Fruit fly (Drosophila melanogaster) whole organism, embryonic: ENCODE measurements around the gene retm.

Experiments
- Aef1 ChIP-seq: fragments of 200-800 bp; sonication (Bioruptor generic); IDR thresholded peaks from 3 replicates; pipeline ENCODE4 v1.3.6; 2022; ENCODE audit warnings: missing biosample characterization, missing genetic modification characterization
- BtbVII ChIP-seq: fragments of 200-800 bp; sonication (Bioruptor generic); optimal IDR thresholded peaks from 3 replicates; lab custom pipeline; 2017; ENCODE audit warnings: missing biosample characterization, mild to moderate bottlenecking, missing genetic modification characterization
- CG10147 ChIP-seq: fragments of 200-800 bp; sonication (Bioruptor generic); optimal IDR thresholded peaks from 2 replicates; lab custom pipeline; 2019; ENCODE audit warnings: missing biosample characterization, mild to moderate bottlenecking, missing genetic modification characterization, moderate library complexity
- CG10462 ChIP-seq: fragments of 200-800 bp; sonication (Bioruptor generic); optimal IDR thresholded peaks from 2 replicates; lab custom pipeline; 2016; ENCODE audit warnings: missing biosample characterization, missing genetic modification characterization
- CG15073 ChIP-seq: fragments of 200-800 bp; sonication (Bioruptor generic); optimal IDR thresholded peaks from 2 replicates; lab custom pipeline; 2016; ENCODE audit warnings: missing biosample characterization, missing genetic modification characterization
- CG15269 ChIP-seq: fragments of 200-800 bp; sonication (Bioruptor generic); optimal IDR thresholded peaks from 2 replicates; lab custom pipeline; 2018; ENCODE audit warnings: missing biosample characterization, mild to moderate bottlenecking, missing genetic modification characterization, moderate library complexity
- CG16813 ChIP-seq: fragments of 200-800 bp; sonication (Bioruptor generic); IDR thresholded peaks from 3 replicates; pipeline ENCODE4 v1.3.6; 2022; ENCODE audit warnings: missing biosample characterization, missing genetic modification characterization; ENCODE audit not compliant: partially characterized antibody
- CG18262 ChIP-seq: fragments of 200-800 bp; optimal IDR thresholded peaks from 3 replicates; lab custom pipeline; 2019; ENCODE audit warnings: missing biosample characterization, mild to moderate bottlenecking, missing genetic modification characterization, moderate library complexity
- CG18619 ChIP-seq: fragments of 200-800 bp; sonication (Bioruptor generic); optimal IDR thresholded peaks from 3 replicates; lab custom pipeline; 2017; ENCODE audit warnings: missing biosample characterization, mild to moderate bottlenecking, missing genetic modification characterization
- CG2120 ChIP-seq: fragments of 200-800 bp; sonication (Bioruptor generic); optimal IDR thresholded peaks from 3 replicates; lab custom pipeline; 2016; ENCODE audit warnings: missing biosample characterization, missing genetic modification characterization
- CG2202 ChIP-seq: fragments of 200-800 bp; sonication (Bioruptor generic); optimal IDR thresholded peaks from 2 replicates; lab custom pipeline; 2018; ENCODE audit warnings: missing biosample characterization, mild to moderate bottlenecking, missing genetic modification characterization
- CG31224 ChIP-seq: fragments of 200-800 bp; sonication (Bioruptor generic); IDR thresholded peaks from 2 replicates; pipeline ENCODE4 v1.3.6; 2022; ENCODE audit warnings: missing biosample characterization, missing genetic modification characterization
- CG31441 ChIP-seq: fragments of 200-800 bp; sonication (Bioruptor generic); IDR thresholded peaks from 2 replicates; pipeline ENCODE4 v1.3.6; 2022; ENCODE audit warnings: missing biosample characterization, missing genetic modification characterization
- CG3163 ChIP-seq: fragments of 200-800 bp; sonication (Bioruptor generic); optimal IDR thresholded peaks from 3 replicates; lab custom pipeline; 2016; ENCODE audit warnings: missing biosample characterization, missing genetic modification characterization
- CG4282 ChIP-seq: fragments of 200-800 bp; sonication (Bioruptor generic); optimal IDR thresholded peaks from 2 replicates; lab custom pipeline; 2016; ENCODE audit warnings: missing biosample characterization, missing genetic modification characterization
- CG43689 ChIP-seq: fragments of 200-800 bp; sonication (Bioruptor generic); IDR thresholded peaks from 2 replicates; pipeline ENCODE4 v1.3.6; 2022; ENCODE audit warnings: missing biosample characterization, missing genetic modification characterization
- CG4730 ChIP-seq: fragments of 200-800 bp; sonication (Bioruptor generic); IDR thresholded peaks from 2 replicates; pipeline ENCODE4 v1.3.6; 2022; ENCODE audit warnings: missing biosample characterization, missing genetic modification characterization
- CG6683 ChIP-seq: fragments of 200-800 bp; sonication (Bioruptor generic); optimal IDR thresholded peaks from 2 replicates; lab custom pipeline; 2017; ENCODE audit warnings: missing biosample characterization, mild to moderate bottlenecking, missing genetic modification characterization, missing genetic modification reagents
- CG7928 ChIP-seq: fragments of 200-800 bp; sonication (Bioruptor generic); optimal IDR thresholded peaks from 2 replicates; lab custom pipeline; 2017; ENCODE audit warnings: missing biosample characterization, mild to moderate bottlenecking, missing genetic modification characterization
- CG8388 ChIP-seq: fragments of 200-800 bp; sonication (Bioruptor generic); optimal IDR thresholded peaks from 2 replicates; lab custom pipeline; 2019; ENCODE audit warnings: missing biosample characterization, mild to moderate bottlenecking, missing genetic modification characterization, moderate library complexity
- CG9609 ChIP-seq: fragments of 200-800 bp; sonication (Bioruptor generic); optimal IDR thresholded peaks from 3 replicates; lab custom pipeline; 2016; ENCODE audit warnings: missing biosample characterization, missing genetic modification characterization
- Doc3 ChIP-seq: fragments of 200-800 bp; sonication (Bioruptor generic); IDR thresholded peaks from 3 replicates; pipeline ENCODE4 v1.3.6; 2022; ENCODE audit warnings: missing biosample characterization, missing genetic modification characterization; ENCODE audit not compliant: partially characterized antibody
- Elba2 ChIP-seq: fragments of 200-800 bp; sonication (Bioruptor generic); optimal IDR thresholded peaks from 3 replicates; lab custom pipeline; 2016; ENCODE audit warnings: missing biosample characterization, missing genetic modification characterization
- Hr39 ChIP-seq: fragments of >200 bp; optimal IDR thresholded peaks from 2 replicates; lab custom pipeline; 2017
- Lim3 ChIP-seq: fragments of 200-800 bp; sonication (Bioruptor generic); IDR thresholded peaks from 2 replicates; pipeline ENCODE4 v1.3.6; 2022; ENCODE audit warnings: missing biosample characterization, missing genetic modification characterization
- NK7.1 ChIP-seq: fragments of 200-800 bp; sonication (Bioruptor generic); optimal IDR thresholded peaks from 3 replicates; lab custom pipeline; 2016; ENCODE audit warnings: missing biosample characterization, missing genetic modification characterization
- Six4 ChIP-seq: fragments of 200-800 bp; sonication (Bioruptor generic); optimal IDR thresholded peaks from 2 replicates; lab custom pipeline; 2016; ENCODE audit warnings: missing biosample characterization, missing genetic modification characterization
- Sox100B ChIP-seq: fragments of 200-800 bp; sonication (Bioruptor generic); optimal IDR thresholded peaks from 3 replicates; lab custom pipeline; 2018; ENCODE audit warnings: missing biosample characterization, mild to moderate bottlenecking, missing genetic modification characterization
- TFAM ChIP-seq: fragments of 200-800 bp; sonication (Bioruptor generic); optimal IDR thresholded peaks from 2 replicates; lab custom pipeline; 2017; ENCODE audit warnings: missing biosample characterization, missing genetic modification characterization, inconsistent platforms
- Taf1 ChIP-seq: fragments of 200-800 bp; sonication (Bioruptor generic); IDR thresholded peaks from 2 replicates; pipeline ENCODE4 v1.3.6; 2022; ENCODE audit warnings: missing biosample characterization, missing genetic modification characterization
- Vsx1 ChIP-seq: fragments of 200-800 bp; sonication (Bioruptor generic); optimal IDR thresholded peaks from 2 replicates; lab custom pipeline; 2017; ENCODE audit warnings: missing biosample characterization, mild to moderate bottlenecking, missing genetic modification characterization, missing genetic modification reagents
- amos ChIP-seq: fragments of 200-800 bp; sonication (Bioruptor generic); IDR thresholded peaks from 2 replicates; pipeline ENCODE4 v1.3.6; 2022; ENCODE audit warnings: missing biosample characterization, missing genetic modification characterization; ENCODE audit not compliant: partially characterized antibody
- cg ChIP-seq: fragments of 200-800 bp; sonication (Bioruptor generic); optimal IDR thresholded peaks from 3 replicates; lab custom pipeline; 2019; ENCODE audit warnings: missing biosample characterization, mild to moderate bottlenecking, missing genetic modification characterization, moderate library complexity
- croc ChIP-seq: fragments of 200-800 bp; sonication (Bioruptor generic); conservative IDR thresholded peaks from 3 replicates; pipeline ENCODE4 v1.3.6; 2022; ENCODE audit warnings: missing biosample characterization, missing genetic modification characterization
- dimm ChIP-seq: fragments of 200-800 bp; sonication (Bioruptor generic); IDR thresholded peaks from 2 replicates; pipeline ENCODE4 v1.3.6; 2022; ENCODE audit warnings: missing biosample characterization, missing genetic modification characterization
- eyg ChIP-seq: fragments of 200-800 bp; sonication (Bioruptor generic); optimal IDR thresholded peaks from 3 replicates; lab custom pipeline; 2016; ENCODE audit warnings: missing biosample characterization, missing genetic modification characterization
- inv ChIP-seq: fragments of 200-800 bp; sonication (Bioruptor generic); IDR thresholded peaks from 2 replicates; pipeline ENCODE4 v1.3.6; 2022; ENCODE audit warnings: missing biosample characterization, missing genetic modification characterization; ENCODE audit not compliant: partially characterized antibody
- kay ChIP-seq: fragments of 200-800 bp; sonication (Bioruptor generic); optimal IDR thresholded peaks from 2 replicates; lab custom pipeline; 2016; ENCODE audit warnings: missing biosample characterization, missing genetic modification characterization
- lilli ChIP-seq: fragments of 200-800 bp; sonication (Bioruptor generic); optimal IDR thresholded peaks from 3 replicates; lab custom pipeline; 2016; ENCODE audit warnings: missing biosample characterization, missing genetic modification characterization
- mirr ChIP-seq: fragments of 200-800 bp; sonication (Bioruptor generic); optimal IDR thresholded peaks from 3 replicates; lab custom pipeline; 2018; ENCODE audit warnings: missing biosample characterization, mild to moderate bottlenecking, missing genetic modification characterization
- nerfin-1 ChIP-seq: fragments of 200-800 bp; sonication (Bioruptor generic); optimal IDR thresholded peaks from 3 replicates; lab custom pipeline; 2019; ENCODE audit warnings: missing biosample characterization, mild to moderate bottlenecking, missing genetic modification characterization, moderate library complexity
- nmo ChIP-seq: fragments of 200-800 bp; sonication (Bioruptor generic); optimal IDR thresholded peaks from 2 replicates; lab custom pipeline; 2018; ENCODE audit warnings: missing biosample characterization, mild to moderate bottlenecking, missing genetic modification characterization, moderate library complexity
- onecut ChIP-seq: fragments of 200-800 bp; sonication (Bioruptor generic); IDR thresholded peaks from 2 replicates; pipeline ENCODE4 v1.3.6; 2022; ENCODE audit warnings: missing biosample characterization, missing genetic modification characterization
- row ChIP-seq: fragments of 200-800 bp; sonication (Bioruptor generic); IDR thresholded peaks from 3 replicates; pipeline ENCODE4 v1.3.6; 2022; ENCODE audit warnings: missing biosample characterization, missing genetic modification characterization
- slp2 ChIP-seq: fragments of 200-800 bp; sonication (Bioruptor generic); optimal IDR thresholded peaks from 2 replicates; lab custom pipeline; 2016; ENCODE audit warnings: missing biosample characterization, missing genetic modification characterization
- sqz ChIP-seq: fragments of 200-800 bp; sonication (Bioruptor generic); optimal IDR thresholded peaks from 3 replicates; lab custom pipeline; 2018; ENCODE audit warnings: missing biosample characterization, mild to moderate bottlenecking, missing genetic modification characterization
- stwl ChIP-seq: fragments of 200-800 bp; sonication (Bioruptor generic); optimal IDR thresholded peaks from 3 replicates; lab custom pipeline; 2018; ENCODE audit warnings: missing biosample characterization, mild to moderate bottlenecking, missing genetic modification characterization, moderate library complexity
- tio ChIP-seq: fragments of 200-800 bp; sonication (Bioruptor generic); optimal IDR thresholded peaks from 2 replicates; lab custom pipeline; 2017; ENCODE audit warnings: missing biosample characterization, missing genetic modification characterization, inconsistent platforms
- unpg ChIP-seq: fragments of 200-800 bp; sonication (Bioruptor generic); optimal IDR thresholded peaks from 3 replicates; lab custom pipeline; 2018; ENCODE audit warnings: missing biosample characterization, mild to moderate bottlenecking, missing genetic modification characterization, moderate library complexity
- zf30C ChIP-seq: fragments of 200-800 bp; sonication (Bioruptor generic); optimal IDR thresholded peaks from 3 replicates; lab custom pipeline; 2018; ENCODE audit warnings: missing biosample characterization, mild to moderate bottlenecking, missing genetic modification characterization

The retm gene

DNA sequence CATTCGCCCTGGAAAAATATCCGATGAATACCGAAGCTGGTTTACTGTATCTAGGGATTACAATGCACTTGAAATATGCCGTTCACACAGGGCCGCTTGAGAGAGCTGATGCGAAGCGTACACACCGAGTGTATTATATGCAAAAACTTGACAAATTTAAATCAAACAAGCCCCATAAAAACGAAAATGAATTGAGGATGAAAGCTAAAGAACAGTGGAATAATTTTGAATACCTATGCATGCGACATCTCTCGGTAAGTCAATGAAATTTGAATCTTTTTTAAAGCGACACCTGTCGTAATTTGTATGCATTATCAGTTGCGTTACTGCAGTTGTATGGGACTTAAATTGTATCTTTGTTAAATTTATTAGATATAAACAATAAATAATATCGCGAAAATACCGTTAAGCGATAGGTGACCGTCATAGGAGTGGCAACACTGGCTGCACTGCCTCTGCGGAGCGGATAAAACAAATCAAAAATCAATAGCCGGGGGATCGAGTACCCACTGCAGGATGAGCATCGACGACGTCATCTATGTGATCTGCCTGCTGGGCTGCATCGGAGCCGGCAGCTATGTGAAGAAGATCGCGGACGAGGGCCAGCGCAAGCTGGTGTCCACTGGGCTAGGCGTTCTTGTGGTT lies 348 bp upstream of the retm start, which contains the start of gene frj (continued):
- TF ChIP-seq Aef1 (GFP tag; lab: Robert Waterston, UW) (peak; percentile 54; the same call in 2 of the 3 replicates), row (GFP tag; lab: Robert Waterston, UW) (peak; percentile 90), CG9609 (GFP tag; lab: Kevin White, UChicago) (peak; percentile 85), dimm (GFP tag; lab: Robert Waterston, UW) (no peak), nerfin-1 (tag; lab: Kevin White, UChicago) (peak; percentile 71), inv (GFP tag; lab: Robert Waterston, UW) (peak; percentile 52; the same call in 1 of the 2 replicates), Hr39 (no peak), lilli (GFP tag; lab: Kevin White, UChicago) (peak; percentile 70), nmo (peak; percentile 87), NK7.1 (GFP tag; lab: Kevin White, UChicago) (no peak), CG18262 (tag; lab: Kevin White, UChicago) (peak; percentile 49), cg (GFP tag; lab: Kevin White, UChicago) (no peak), mirr (GFP tag; lab: Kevin White, UChicago) (no peak), CG10147 (GFP tag; lab: Kevin White, UChicago) (peak; percentile 50), BtbVII (GFP tag; lab: Kevin White, UChicago) (no peak), onecut (peak; percentile 66), CG2120 (peak; percentile 74), CG7928 (GFP tag; lab: Kevin White, UChicago) (peak; percentile 54), Vsx1 (GFP tag; lab: Kevin White, UChicago) (peak; percentile 43), CG4730 (GFP tag; lab: Robert Waterston, UW) (peak; percentile 41; the same call in 1 of the 2 replicates), slp2 (GFP tag; lab: Kevin White, UChicago) (peak; percentile 56), Elba2 (no peak), CG18619 (GFP tag; lab: Kevin White, UChicago) (peak; percentile 45), CG2202 (tag; lab: Kevin White, UChicago) (no peak), CG8388 (GFP tag; lab: Kevin White, UChicago) (peak; percentile 45), stwl (peak; percentile 68), Six4 (GFP tag; lab: Kevin White, UChicago) (peak; percentile 32), tio (GFP tag; lab: Kevin White, UChicago) (no peak), amos (GFP tag; lab: Robert Waterston, UW) (peak; percentile 66; the same call in 1 of the 2 replicates), Doc3 (GFP tag; lab: Robert Waterston, UW) (0 out of 3 replicates have a peak, but pooled peaks have one; percentile 59), CG16813 (GFP tag; lab: Robert Waterston, UW) (peak; percentile 72; the same call in 2 of the 3 replicates), CG6683 (GFP tag; lab: Kevin White, UChicago) (no peak), Sox100B (GFP tag; lab: Kevin White, UChicago) (no peak), CG31224 (GFP tag; lab: Robert Waterston, UW) (0 out of 2 replicates have a peak, but pooled peaks have one; percentile 25), CG4282 (peak; percentile 66), CG43689 (no peak), CG31441 (GFP tag; lab: Robert Waterston, UW) (peak; percentile 73), croc (GFP tag; lab: Robert Waterston, UW) (peak; percentile 30; the same call in 1 of the 3 replicates), TFAM (no peak), CG3163 (GFP tag; lab: Kevin White, UChicago) (no peak), CG10462 (GFP tag; lab: Kevin White, UChicago) (peak; percentile 29), unpg (GFP tag; lab: Kevin White, UChicago) (peak; percentile 55), kay (GFP tag; lab: Kevin White, UChicago) (no peak), CG15073 (no peak), Lim3 (no peak), eyg (peak; percentile 42), zf30C (no peak), CG15269 (peak; percentile 69), Taf1 (GFP tag; lab: Robert Waterston, UW) (no peak), sqz (GFP tag; lab: Kevin White, UChicago) (no peak)
